Fruit fly (Drosophila melanogaster) whole organism, embryonic: Measurements from ENCODE around the gene Abl.

Experiments used
- Blimp-1 ChIP-seq: fragments of 200-800 bp; sonication (Bioruptor generic); optimal IDR thresholded peaks from 3 replicates; lab custom pipeline; 2018; ENCODE audit warnings: missing biosample characterization, missing genetic modification characterization, mild to moderate bottlenecking, moderate library complexity, missing genetic modification reagents
- CG10366 ChIP-seq: fragments of 200-800 bp; sonication (Bioruptor generic); IDR thresholded peaks from 2 replicates; pipeline ENCODE4 v1.3.6; 2022; ENCODE audit warnings: missing biosample characterization, missing genetic modification characterization
- CG10462 ChIP-seq: fragments of 200-800 bp; sonication (Bioruptor generic); optimal IDR thresholded peaks from 2 replicates; lab custom pipeline; 2016; ENCODE audit warnings: missing biosample characterization, missing genetic modification characterization
- CG12071 ChIP-seq: fragments of 200-800 bp; sonication (Bioruptor generic); optimal IDR thresholded peaks from 3 replicates; lab custom pipeline; 2018; ENCODE audit warnings: missing biosample characterization, mild to moderate bottlenecking, missing genetic modification characterization
- CG12104 ChIP-seq: fragments of 200-800 bp; sonication (Bioruptor generic); optimal IDR thresholded peaks from 3 replicates; lab custom pipeline; 2016; ENCODE audit warnings: missing biosample characterization, missing genetic modification characterization
- CG12744 ChIP-seq: fragments of 200-800 bp; sonication (Bioruptor generic); optimal IDR thresholded peaks from 2 replicates; lab custom pipeline; 2016; ENCODE audit warnings: missing biosample characterization, missing genetic modification characterization
- CG15514 ChIP-seq: fragments of 200-800 bp; sonication (Bioruptor generic); optimal IDR thresholded peaks from 3 replicates; lab custom pipeline; 2017; ENCODE audit warnings: missing biosample characterization, missing genetic modification characterization, mild to moderate bottlenecking, moderate library complexity, missing genetic modification reagents
- CG1602 ChIP-seq: fragments of 200-800 bp; sonication (Bioruptor generic); optimal IDR thresholded peaks from 3 replicates; lab custom pipeline; 2016; ENCODE audit warnings: missing biosample characterization, missing genetic modification characterization
- CG17385 ChIP-seq: fragments of 200-800 bp; sonication (Bioruptor generic); optimal IDR thresholded peaks from 3 replicates; lab custom pipeline; 2018; ENCODE audit warnings: missing biosample characterization, mild to moderate bottlenecking, missing genetic modification characterization
- CG17568 ChIP-seq: fragments of 200-800 bp; sonication (Bioruptor generic); optimal IDR thresholded peaks from 2 replicates; lab custom pipeline; 2018; ENCODE audit warnings: missing biosample characterization, mild to moderate bottlenecking, missing genetic modification characterization, moderate library complexity
- CG17912 ChIP-seq: fragments of 200-800 bp; sonication (Bioruptor generic); optimal IDR thresholded peaks from 2 replicates; lab custom pipeline; 2018; ENCODE audit warnings: missing biosample characterization, mild to moderate bottlenecking, missing genetic modification characterization
- CG1792 ChIP-seq: fragments of 200-800 bp; sonication (Bioruptor generic); optimal IDR thresholded peaks from 2 replicates; lab custom pipeline; 2016; ENCODE audit warnings: missing biosample characterization, missing genetic modification characterization
- CG31441 ChIP-seq: fragments of 200-800 bp; sonication (Bioruptor generic); IDR thresholded peaks from 2 replicates; pipeline ENCODE4 v1.3.6; 2022; ENCODE audit warnings: missing biosample characterization, missing genetic modification characterization
- CG33213 ChIP-seq: fragments of 200-800 bp; sonication (Bioruptor generic); optimal IDR thresholded peaks from 3 replicates; lab custom pipeline; 2016; ENCODE audit warnings: missing biosample characterization, missing genetic modification characterization
- CG3995 ChIP-seq: fragments of 200-800 bp; sonication (Bioruptor generic); optimal IDR thresholded peaks from 3 replicates; lab custom pipeline; 2016; ENCODE audit warnings: missing biosample characterization, missing genetic modification characterization
- CG4404 ChIP-seq: fragments of 200-800 bp; sonication (Bioruptor generic); IDR thresholded peaks from 2 replicates; pipeline ENCODE4 v1.3.6; 2022; ENCODE audit warnings: missing biosample characterization, missing genetic modification characterization
- CG4730 ChIP-seq: fragments of 200-800 bp; sonication (Bioruptor generic); IDR thresholded peaks from 2 replicates; pipeline ENCODE4 v1.3.6; 2022; ENCODE audit warnings: missing biosample characterization, missing genetic modification characterization
- CG5180 ChIP-seq: fragments of 200-800 bp; sonication (Bioruptor generic); optimal IDR thresholded peaks from 3 replicates; lab custom pipeline; 2017; ENCODE audit warnings: missing biosample characterization, missing genetic modification characterization, mild to moderate bottlenecking, moderate library complexity, missing genetic modification reagents
- CG6254 ChIP-seq: fragments of 200-800 bp; sonication (Bioruptor generic); optimal IDR thresholded peaks from 3 replicates; lab custom pipeline; 2017; ENCODE audit warnings: mild to moderate bottlenecking, missing biosample characterization, missing genetic modification reagents, missing genetic modification characterization
- CG7928 ChIP-seq: fragments of 200-800 bp; sonication (Bioruptor generic); optimal IDR thresholded peaks from 2 replicates; lab custom pipeline; 2017; ENCODE audit warnings: missing biosample characterization, mild to moderate bottlenecking, missing genetic modification characterization
- CG8765 ChIP-seq: fragments of 200-800 bp; sonication (Bioruptor generic); IDR thresholded peaks from 2 replicates; pipeline ENCODE4 v1.3.6; 2022; ENCODE audit warnings: missing biosample characterization, missing genetic modification characterization
- CG9727 ChIP-seq: fragments of 200-800 bp; sonication (Bioruptor generic); optimal IDR thresholded peaks from 3 replicates; lab custom pipeline; 2017; ENCODE audit warnings: missing biosample characterization, mild to moderate bottlenecking, missing genetic modification characterization
- CrebB ChIP-seq: fragments of 200-800 bp; sonication (Bioruptor generic); optimal IDR thresholded peaks from 3 replicates; lab custom pipeline; 2018; ENCODE audit warnings: missing biosample characterization, mild to moderate bottlenecking, missing genetic modification characterization
- Dbx ChIP-seq: fragments of 200-800 bp; sonication (Bioruptor generic); IDR thresholded peaks from 3 replicates; pipeline ENCODE4 v1.3.6; 2022; ENCODE audit warnings: missing biosample characterization, missing genetic modification characterization
- Dek ChIP-seq: fragments of 200-800 bp; sonication (Bioruptor generic); optimal IDR thresholded peaks from 3 replicates; lab custom pipeline; 2019; ENCODE audit warnings: missing biosample characterization, mild to moderate bottlenecking, missing genetic modification characterization, moderate library complexity
- Dref ChIP-seq: fragments of 200-800 bp; sonication (Bioruptor generic); IDR thresholded peaks from 2 replicates; pipeline ENCODE4 v1.3.6; 2022; ENCODE audit warnings: missing biosample characterization, missing genetic modification characterization
- Gsc ChIP-seq: fragments of 200-800 bp; sonication (Bioruptor generic); IDR thresholded peaks from 2 replicates; pipeline ENCODE4 v1.3.6; 2022; ENCODE audit warnings: missing biosample characterization, missing genetic modification characterization
- Hey ChIP-seq: fragments of 200-800 bp; sonication (Bioruptor generic); optimal IDR thresholded peaks from 3 replicates; lab custom pipeline; 2018; ENCODE audit warnings: missing biosample characterization, mild to moderate bottlenecking, missing genetic modification characterization
- Hr78 ChIP-seq, 2 experiments: fragments of 200-800 bp in 1 of 2; fragments of >200 bp in 1 of 2; sonication (Bioruptor generic) in 1 of 2; optimal IDR thresholded peaks; 2 replicates each; lab custom pipeline; 2017 to 2019; ENCODE audit warnings: missing biosample characterization in 2 of 2, missing genetic modification characterization in 2 of 2, mild to moderate bottlenecking in 1 of 2, moderate library complexity in 1 of 2
- Mes4 ChIP-seq: fragments of 200-800 bp; sonication (Bioruptor generic); optimal IDR thresholded peaks from 2 replicates; lab custom pipeline; 2016; ENCODE audit warnings: missing biosample characterization, missing genetic modification characterization
- Pdp1 ChIP-seq, 2 experiments: fragments of 200-800 bp; sonication (Bioruptor generic); optimal IDR thresholded peaks; 3 replicates each; lab custom pipeline; 2016; ENCODE audit warnings: missing biosample characterization in 2 of 2, missing genetic modification characterization in 2 of 2, mild to moderate bottlenecking in 1 of 2, moderate library complexity in 1 of 2
- Xbp1 ChIP-seq: fragments of 200-800 bp; sonication (Bioruptor generic); optimal IDR thresholded peaks from 3 replicates; lab custom pipeline; 2016; ENCODE audit warnings: missing biosample characterization, mild to moderate bottlenecking, missing genetic modification characterization
- Xrp1 ChIP-seq: fragments of 200-800 bp; sonication (Bioruptor generic); IDR thresholded peaks from 2 replicates; pipeline ENCODE4 v1.3.6; 2022; ENCODE audit warnings: missing biosample characterization, missing genetic modification characterization
- YL-1 ChIP-seq: fragments of 200-800 bp; sonication (Bioruptor generic); optimal IDR thresholded peaks from 3 replicates; lab custom pipeline; 2017; ENCODE audit warnings: missing biosample characterization, mild to moderate bottlenecking, missing genetic modification characterization
- bab2 ChIP-seq: fragments of 200-800 bp; sonication (Bioruptor generic); optimal IDR thresholded peaks from 2 replicates; lab custom pipeline; 2016; ENCODE audit warnings: missing biosample characterization, missing genetic modification characterization
- crc ChIP-seq: fragments of 200-800 bp; sonication (Bioruptor generic); optimal IDR thresholded peaks from 2 replicates; lab custom pipeline; 2016; ENCODE audit warnings: missing biosample characterization, missing genetic modification characterization
- croc ChIP-seq: fragments of 200-800 bp; sonication (Bioruptor generic); conservative IDR thresholded peaks from 3 replicates; pipeline ENCODE4 v1.3.6; 2022; ENCODE audit warnings: missing biosample characterization, missing genetic modification characterization
- gsb ChIP-seq: fragments of 200-800 bp; sonication (Bioruptor generic); IDR thresholded peaks from 2 replicates; pipeline ENCODE4 v1.3.6; 2022; ENCODE audit warnings: missing biosample characterization, missing genetic modification characterization
- ham ChIP-seq: fragments of 200-800 bp; sonication (Bioruptor generic); IDR thresholded peaks from 2 replicates; pipeline ENCODE4 v1.3.6; 2022; ENCODE audit warnings: missing biosample characterization, missing genetic modification characterization
- hb ChIP-seq: fragments of 200-800 bp; sonication (Bioruptor generic); IDR thresholded peaks from 3 replicates; pipeline ENCODE4 v1.3.6; 2022; ENCODE audit warnings: missing biosample characterization, missing genetic modification characterization; ENCODE audit not compliant: partially characterized antibody
- hth ChIP-seq: fragments of >200 bp; optimal IDR thresholded peaks from 2 replicates; lab custom pipeline; 2017; ENCODE audit warnings: inconsistent platforms
- kah ChIP-seq: fragments of 200-800 bp; sonication (Bioruptor generic); optimal IDR thresholded peaks from 2 replicates; lab custom pipeline; 2018; ENCODE audit warnings: missing biosample characterization, mild to moderate bottlenecking, missing genetic modification characterization
- ranshi ChIP-seq: fragments of 200-800 bp; sonication (Bioruptor generic); IDR thresholded peaks from 2 replicates; pipeline ENCODE4 v1.3.6; 2022; ENCODE audit warnings: missing biosample characterization, missing genetic modification characterization
- schlank ChIP-seq: fragments of 200-800 bp; sonication (Bioruptor generic); optimal IDR thresholded peaks from 2 replicates; lab custom pipeline; 2018; ENCODE audit warnings: missing biosample characterization, mild to moderate bottlenecking, missing genetic modification characterization
- sug ChIP-seq: fragments of 200-800 bp; optimal IDR thresholded peaks from 2 replicates; lab custom pipeline; 2019; ENCODE audit warnings: missing biosample characterization, mild to moderate bottlenecking, missing genetic modification characterization, moderate library complexity
- tio ChIP-seq: fragments of 200-800 bp; sonication (Bioruptor generic); optimal IDR thresholded peaks from 2 replicates; lab custom pipeline; 2017; ENCODE audit warnings: missing biosample characterization, missing genetic modification characterization, inconsistent platforms
- tll ChIP-seq, 2 experiments: fragments of 200-800 bp in 1 of 2; fragments of >200 bp in 1 of 2; sonication (Bioruptor generic) in 1 of 2; optimal IDR thresholded peaks; 2 replicates each; lab custom pipeline; 2017 to 2019; ENCODE audit warnings: missing biosample characterization in 2 of 2, missing genetic modification characterization in 2 of 2, mild to moderate bottlenecking in 1 of 2, moderate library complexity in 1 of 2
- tna ChIP-seq: fragments of 200-800 bp; sonication (Bioruptor generic); IDR thresholded peaks from 2 replicates; pipeline ENCODE4 v1.3.6; 2022; ENCODE audit warnings: missing biosample characterization, missing genetic modification characterization; ENCODE audit not compliant: partially characterized antibody
- tx ChIP-seq: fragments of 200-800 bp; sonication (Bioruptor generic); optimal IDR thresholded peaks from 2 replicates; lab custom pipeline; 2016; ENCODE audit warnings: missing biosample characterization, missing genetic modification characterization
- wek ChIP-seq: fragments of 200-800 bp; sonication (Bioruptor generic); optimal IDR thresholded peaks from 3 replicates; lab custom pipeline; 2018; ENCODE audit warnings: missing biosample characterization, mild to moderate bottlenecking, missing genetic modification characterization, moderate library complexity
- wor ChIP-seq: fragments of 200-800 bp; sonication (Bioruptor generic); IDR thresholded peaks from 2 replicates; pipeline ENCODE4 v1.3.6; 2022; ENCODE audit warnings: missing biosample characterization, missing genetic modification characterization
- zfh2 ChIP-seq: fragments of 200-800 bp; sonication (Bioruptor generic); optimal IDR thresholded peaks from 2 replicates; lab custom pipeline; 2016; ENCODE audit warnings: missing biosample characterization, missing genetic modification characterization

Abl gene

dm6 chr3L:16670195-16670594, 22.5 kb upstream of the Abl start (continued):
- peak; percentile 57 for TF ChIP-seq sug (tag; lab: Kevin White, UChicago)
- no peak for TF ChIP-seq Gsc (GFP tag; lab: Robert Waterston, UW)
- no peak for TF ChIP-seq ham
- no peak for TF ChIP-seq CG8765 (GFP tag; lab: Robert Waterston, UW)
- no peak for TF ChIP-seq CG7928 (GFP tag; lab: Kevin White, UChicago)
- TF ChIP-seq bab2 (GFP tag; lab: Kevin White, UChicago) = no peak
- no peak for TF ChIP-seq CG10366 (GFP tag; lab: Robert Waterston, UW)
- TF ChIP-seq CG4730 (GFP tag; lab: Robert Waterston, UW) = no peak
- TF ChIP-seq Pdp1 (GFP tag; optimal IDR thresholded peaks at IDR 0.05; lab: Kevin White, UChicago) = no peak
- no peak for TF ChIP-seq tna (GFP tag; lab: Robert Waterston, UW)
- TF ChIP-seq hb (GFP tag; lab: Robert Waterston, UW) = no peak
- TF ChIP-seq wek (GFP tag; lab: Kevin White, UChicago) = peak; percentile 20
- no peak for TF ChIP-seq CG9727 (GFP tag; lab: Kevin White, UChicago)
- TF ChIP-seq croc (GFP tag; lab: Robert Waterston, UW) = no peak
- TF ChIP-seq CG17912 (GFP tag; lab: Kevin White, UChicago) = peak; percentile 46
- no peak for TF ChIP-seq YL-1 (GFP tag; lab: Kevin White, UChicago)
- no peak for TF ChIP-seq Hr78 (GFP tag; optimal IDR thresholded peaks at IDR 0.05; lab: Kevin White, UChicago)
- no peak for TF ChIP-seq CG12104 (GFP tag; lab: Kevin White, UChicago)
- peak; percentile 28 for TF ChIP-seq CG6254 (GFP tag; lab: Kevin White, UChicago)
- no peak for TF ChIP-seq Xrp1 (GFP tag; lab: Robert Waterston, UW)
- TF ChIP-seq Blimp-1 (GFP tag; lab: Kevin White, UChicago) = no peak
- TF ChIP-seq Dref = peak; percentile 21; the same call in 1 of the 2 replicates
- no peak for TF ChIP-seq CG12744 (GFP tag; lab: Kevin White, UChicago)
- TF ChIP-seq hth (lab: Kevin White, UChicago) = no peak
- TF ChIP-seq gsb (GFP tag; lab: Robert Waterston, UW) = no peak
- TF ChIP-seq CG10462 (GFP tag; lab: Kevin White, UChicago) = no peak
- no peak for TF ChIP-seq CG17568
- no peak for TF ChIP-seq tx (GFP tag; lab: Kevin White, UChicago)
- TF ChIP-seq Dbx (GFP tag; lab: Robert Waterston, UW) = no peak
- no peak for TF ChIP-seq kah (GFP tag; lab: Kevin White, UChicago)
- peak; percentile 35 for TF ChIP-seq CG15514 (GFP tag; lab: Kevin White, UChicago)
- peak; percentile 42 for TF ChIP-seq schlank (tag; lab: Kevin White, UChicago)
- TF ChIP-seq tll (GFP tag; optimal IDR thresholded peaks at IDR 0.05; lab: Kevin White, UChicago) = no peak
- TF ChIP-seq Hey (tag; lab: Kevin White, UChicago) = no peak
- no peak for TF ChIP-seq CG5180 (GFP tag; lab: Kevin White, UChicago)
- no peak for TF ChIP-seq Dek (tag; lab: Kevin White, UChicago)
- TF ChIP-seq CG1792 (GFP tag; lab: Kevin White, UChicago) = no peak
- peak; percentile 14 for TF ChIP-seq CG12071 (GFP tag; lab: Kevin White, UChicago)
- TF ChIP-seq CG3995 (GFP tag; lab: Kevin White, UChicago) = no peak
- no peak for TF ChIP-seq CG31441 (GFP tag; lab: Robert Waterston, UW)
- TF ChIP-seq zfh2 = no peak
- peak; percentile 2 for TF ChIP-seq CrebB (tag; lab: Kevin White, UChicago)
- no peak for TF ChIP-seq CG4404
- no peak for TF ChIP-seq CG1602 (GFP tag; lab: Kevin White, UChicago)
- no peak for TF ChIP-seq Mes4 (GFP tag; lab: Kevin White, UChicago)
- TF ChIP-seq wor (GFP tag; lab: Robert Waterston, UW) = no peak
- no peak for TF ChIP-seq CG17385 (GFP tag; lab: Kevin White, UChicago)
- TF ChIP-seq crc (GFP tag; lab: Kevin White, UChicago) = no peak
- no peak for TF ChIP-seq CG33213
- no peak for TF ChIP-seq ranshi (GFP tag; lab: Robert Waterston, UW)
- no peak for TF ChIP-seq Xbp1 (GFP tag; lab: Kevin White, UChicago)
- TF ChIP-seq tio (GFP tag; lab: Kevin White, UChicago) = no peak
